Worm (Caenorhabditis elegans) whole organism, late embryonic: ENCODE measurements around the gene lec-5.

Experiments
- C38D4.7 ChIP-seq: fragments of 200-800 bp; sonication (Bioruptor generic); optimal IDR thresholded peaks from 2 replicates; lab custom pipeline; 2018; ENCODE audit warnings: mild to moderate bottlenecking, missing genetic modification characterization, moderate library complexity, missing compliant biosample characterization
- K09A11.1 ChIP-seq: sonication (generic microtip); optimal IDR thresholded peaks from 2 replicates; lab custom pipeline; 2017; ENCODE audit warnings: antibody characterized with exemption, mild to moderate bottlenecking, missing genetic modification characterization, missing compliant biosample characterization; ENCODE audit not compliant: insufficient read depth
- T23F11.4 ChIP-seq: fragments of 200-800 bp; sonication (Bioruptor generic); optimal IDR thresholded peaks from 2 replicates; lab custom pipeline; 2018; ENCODE audit warnings: mild to moderate bottlenecking, missing genetic modification characterization, missing compliant biosample characterization
- Y22D7AL.16 ChIP-seq: sonication (generic microtip); optimal IDR thresholded peaks from 2 replicates; lab custom pipeline; 2016; ENCODE audit warnings: missing genetic modification characterization, missing compliant biosample characterization
- ahr-1 ChIP-seq: sonication (generic microtip); optimal IDR thresholded peaks from 2 replicates; lab custom pipeline; 2016; ENCODE audit warnings: missing genetic modification characterization, missing compliant biosample characterization
- ama-1 ChIP-seq: fragments of 150-350 bp; optimal IDR thresholded peaks from 2 replicates; lab custom pipeline; 2014
- ceh-14 ChIP-seq: sonication (generic microtip); optimal IDR thresholded peaks from 2 replicates; lab custom pipeline; 2016; ENCODE audit warnings: missing genotype, missing genetic modification characterization, missing compliant biosample characterization
- ceh-24 ChIP-seq: sonication (generic microtip); optimal IDR thresholded peaks from 2 replicates; lab custom pipeline; 2016; ENCODE audit warnings: mild to moderate bottlenecking, missing genetic modification characterization, missing compliant biosample characterization
- ceh-30 ChIP-seq: fragments of 150-350 bp; optimal IDR thresholded peaks from 2 replicates; lab custom pipeline; 2014; ENCODE audit warnings: missing biosample characterization, missing genetic modification characterization
- ceh-45 ChIP-seq: fragments of 200-800 bp; sonication (Bioruptor generic); IDR thresholded peaks from 2 replicates; pipeline ENCODE4 v1.3.6; 2022; ENCODE audit warnings: missing genetic modification reagents, missing genetic modification characterization, missing compliant biosample characterization
- ceh-48 ChIP-seq: sonication (generic microtip); optimal IDR thresholded peaks from 2 replicates; lab custom pipeline; 2016; ENCODE audit warnings: missing genetic modification characterization, inconsistent platforms, missing compliant biosample characterization
- che-1 ChIP-seq: sonication (generic microtip); optimal IDR thresholded peaks from 2 replicates; lab custom pipeline; 2016; ENCODE audit warnings: mild to moderate bottlenecking, missing genetic modification characterization, missing compliant biosample characterization
- ets-4 ChIP-seq: sonication (generic microtip); optimal IDR thresholded peaks from 2 replicates; lab custom pipeline; 2016; ENCODE audit warnings: missing genetic modification characterization, missing compliant biosample characterization
- eyg-1 ChIP-seq: sonication (generic microtip); optimal IDR thresholded peaks from 2 replicates; lab custom pipeline; 2016; ENCODE audit warnings: missing genotype, missing genetic modification characterization, missing compliant biosample characterization
- fax-1 ChIP-seq: sonication (generic microtip); optimal IDR thresholded peaks from 2 replicates; lab custom pipeline; 2016; ENCODE audit warnings: missing genotype, missing genetic modification characterization, missing compliant biosample characterization
- fkh-10 ChIP-seq: fragments of 150-350 bp; optimal IDR thresholded peaks from 2 replicates; lab custom pipeline; 2014; ENCODE audit warnings: missing biosample characterization, missing genetic modification reagents, missing genetic modification characterization
- fkh-6 ChIP-seq: sonication (generic microtip); optimal IDR thresholded peaks from 2 replicates; lab custom pipeline; 2016; ENCODE audit warnings: missing genetic modification characterization, missing compliant biosample characterization
- hlh-13 ChIP-seq: fragments of 200-800 bp; sonication (Bioruptor generic); optimal IDR thresholded peaks from 2 replicates; lab custom pipeline; 2018; ENCODE audit warnings: mild to moderate bottlenecking, missing genetic modification characterization, missing compliant biosample characterization
- hlh-15 ChIP-seq: sonication (generic microtip); optimal IDR thresholded peaks from 2 replicates; lab custom pipeline; 2016; ENCODE audit warnings: missing genetic modification characterization, missing compliant biosample characterization
- hlh-30 ChIP-seq: sonication (generic microtip); optimal IDR thresholded peaks from 2 replicates; lab custom pipeline; 2017; ENCODE audit warnings: antibody characterized with exemption, missing genetic modification characterization, missing compliant biosample characterization; ENCODE audit not compliant: insufficient read depth
- lin-11 ChIP-seq: fragments of 200-800 bp; sonication (Bioruptor generic); optimal IDR thresholded peaks from 2 replicates; lab custom pipeline; 2018; ENCODE audit warnings: mild to moderate bottlenecking, missing genetic modification characterization, missing compliant biosample characterization
- nhr-232 ChIP-seq: sonication (generic microtip); optimal IDR thresholded peaks from 2 replicates; lab custom pipeline; 2016; ENCODE audit warnings: missing genetic modification characterization, missing compliant biosample characterization
- npax-4 ChIP-seq: sonication (generic microtip); optimal IDR thresholded peaks from 2 replicates; lab custom pipeline; 2016; ENCODE audit warnings: missing genetic modification characterization, missing compliant biosample characterization
- odd-2 ChIP-seq: sonication (generic microtip); optimal IDR thresholded peaks from 2 replicates; lab custom pipeline; 2017; ENCODE audit warnings: antibody characterized with exemption, mild to moderate bottlenecking, missing genetic modification characterization, missing compliant biosample characterization
- pag-3 ChIP-seq: sonication (generic microtip); optimal IDR thresholded peaks from 2 replicates; lab custom pipeline; 2016; ENCODE audit warnings: missing compliant biosample characterization, missing genetic modification characterization, borderline replicate concordance
- pat-9 ChIP-seq: fragments of 200-800 bp; sonication (Bioruptor generic); optimal IDR thresholded peaks from 2 replicates; lab custom pipeline; 2018; ENCODE audit warnings: mild to moderate bottlenecking, missing genetic modification characterization, moderate library complexity, missing compliant biosample characterization
- pha-2 ChIP-seq: sonication (generic microtip); optimal IDR thresholded peaks from 2 replicates; lab custom pipeline; 2017; ENCODE audit warnings: mild to moderate bottlenecking, missing genetic modification characterization, missing compliant biosample characterization
- pha-4 ChIP-seq: fragments of 150-350 bp; optimal IDR thresholded peaks from 2 replicates; lab custom pipeline; 2018; ENCODE audit warnings: missing biosample characterization, missing genetic modification reagents, missing genetic modification characterization
- pqm-1 ChIP-seq: sonication (generic microtip); optimal IDR thresholded peaks from 2 replicates; lab custom pipeline; 2016; ENCODE audit warnings: missing genetic modification characterization, missing compliant biosample characterization
- pros-1 ChIP-seq: fragments of 150-350 bp; optimal IDR thresholded peaks from 2 replicates; lab custom pipeline; 2014; ENCODE audit warnings: missing biosample characterization, missing genetic modification reagents, missing genetic modification characterization
- rnt-1 ChIP-seq: sonication (generic microtip); optimal IDR thresholded peaks from 2 replicates; lab custom pipeline; 2016; ENCODE audit warnings: missing genetic modification characterization, missing compliant biosample characterization
- sox-2 ChIP-seq: fragments of 200-800 bp; sonication (Bioruptor generic); IDR thresholded peaks from 2 replicates; pipeline ENCODE4 v1.3.6; 2022; ENCODE audit warnings: missing genetic modification reagents, missing genetic modification characterization, missing compliant biosample characterization
- syd-9 ChIP-seq: sonication (generic microtip); optimal IDR thresholded peaks from 2 replicates; lab custom pipeline; 2016; ENCODE audit warnings: mild to moderate bottlenecking, missing genetic modification characterization, moderate library complexity, missing compliant biosample characterization
- tbx-2 ChIP-seq: sonication (generic microtip); optimal IDR thresholded peaks from 2 replicates; lab custom pipeline; 2016; ENCODE audit warnings: missing genetic modification characterization, missing compliant biosample characterization
- unc-3 ChIP-seq, 2 experiments: fragments of 200-800 bp in 1 of 2; sonication (Bioruptor generic) in 1 of 2; sonication (generic microtip) in 1 of 2; conservative IDR thresholded peaks in 1 of 2; optimal IDR thresholded peaks in 1 of 2; 2 replicates each; pipeline versions ENCODE4 v1.3.6 to Lab custom; 2016 to 2022; ENCODE audit warnings: missing compliant biosample characterization in 2 of 2, missing genetic modification characterization in 2 of 2, missing genetic modification reagents in 1 of 2
- unc-55 ChIP-seq: sonication (generic microtip); optimal IDR thresholded peaks from 2 replicates; lab custom pipeline; 2017; ENCODE audit warnings: missing biosample characterization, missing genetic modification reagents, missing genetic modification characterization
- zip-5 ChIP-seq: sonication (generic microtip); optimal IDR thresholded peaks from 2 replicates; lab custom pipeline; 2016; ENCODE audit warnings: missing genetic modification characterization, missing compliant biosample characterization

lec-5 gene

DNA sequence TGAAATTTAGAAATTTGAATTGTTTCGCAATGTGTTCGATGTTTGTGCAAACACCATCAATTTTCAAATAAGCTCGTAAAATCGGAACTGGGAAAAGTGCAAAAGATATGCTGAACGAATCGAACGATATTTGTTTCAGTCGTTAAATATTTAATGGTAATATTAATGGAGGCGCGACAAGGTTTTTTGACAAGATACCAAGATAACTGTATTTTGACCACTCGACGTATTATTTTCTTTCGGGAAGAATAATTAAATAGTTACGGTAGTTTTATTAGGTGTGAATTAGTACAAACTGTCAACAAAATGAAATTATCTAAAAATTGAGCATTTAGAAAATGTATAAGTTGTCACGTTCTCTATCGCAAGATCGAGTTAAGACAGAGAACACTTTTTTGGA is 36.6 kb downstream of the lec-5 start:
- no peak for TF ChIP-seq lin-11 (tag; lab: Kevin White, UChicago)
- no peak for TF ChIP-seq che-1
- no peak for TF ChIP-seq hlh-13
- no peak for TF ChIP-seq pros-1
- TF ChIP-seq Y22D7AL.16 (tag; lab: Kevin White, UChicago), result no peak
- TF ChIP-seq ceh-14 (tag; lab: Kevin White, UChicago), result no peak
- TF ChIP-seq fkh-10 (GFP tag; lab: Kevin White, UChicago), result no peak
- no peak for TF ChIP-seq syd-9

DNA sequence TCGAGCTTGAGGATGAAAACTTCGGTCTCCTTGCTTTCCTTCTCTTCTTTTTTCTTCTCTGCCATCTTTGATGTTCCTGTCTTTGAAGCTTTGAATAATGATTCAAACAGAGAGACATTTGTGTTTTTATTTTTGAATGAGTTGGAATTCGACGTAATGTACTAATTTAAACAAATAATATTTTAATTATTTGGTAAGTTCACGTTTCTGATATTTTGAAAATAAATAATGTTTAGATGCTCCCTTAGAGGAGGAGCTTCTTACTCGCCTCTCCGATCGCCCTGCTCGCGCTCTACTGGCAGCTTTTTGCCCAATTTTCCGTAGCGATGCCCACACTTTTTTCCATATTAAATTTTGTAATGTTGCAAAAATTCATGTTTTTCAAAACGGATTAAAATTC is 39.8 kb downstream of the lec-5 start, which contains the start of the genes K05F1.9 and K05F1.1:
Gene K05F1.9 (minus strand): TSS at position 101 of the 400 bp plus-strand sequence.
Gene K05F1.1 (plus strand): TSS at position 308 of the 400 bp plus-strand sequence.
- TF ChIP-seq ets-4 (tag; lab: Kevin White, UChicago), result no peak
- no peak for TF ChIP-seq che-1

DNA sequence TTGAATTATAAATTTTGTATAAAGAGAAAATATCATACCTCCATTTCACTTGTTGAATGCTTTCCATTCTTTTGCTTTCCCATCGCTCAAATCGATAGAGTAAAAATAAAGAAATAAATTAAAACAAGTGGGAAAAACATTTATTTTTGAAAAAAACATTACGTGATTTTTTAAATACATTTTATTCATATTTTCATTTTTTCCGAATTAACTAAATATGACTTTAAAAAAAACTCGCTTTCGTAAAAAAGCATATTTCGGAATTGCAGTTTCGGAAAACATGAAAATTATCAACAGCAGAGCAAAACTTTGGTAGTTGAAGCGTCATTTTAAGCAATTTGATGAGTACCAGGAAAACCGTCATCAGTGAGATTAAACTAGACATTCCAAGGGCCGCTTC is 41.4 kb downstream of the lec-5 start, which contains the start of gene K05F1.8:
Gene K05F1.8 (minus strand): TSS at position 101 of the 400 bp plus-strand sequence.
- no peak for TF ChIP-seq ahr-1 (tag; lab: Kevin White, UChicago)
- no peak for TF ChIP-seq ceh-45 (GFP tag; lab: Robert Waterston, UW)
- no peak for TF ChIP-seq pha-4 (tag; lab: Kevin White, UChicago)
- no peak for TF ChIP-seq Y22D7AL.16 (tag; lab: Kevin White, UChicago)
- no peak for TF ChIP-seq rnt-1 (tag; lab: Kevin White, UChicago)
- TF ChIP-seq K09A11.1 (tag; lab: Kevin White, UChicago), result no peak
- TF ChIP-seq nhr-232, result no peak
- no peak for TF ChIP-seq pag-3
- no peak for TF ChIP-seq zip-5
- TF ChIP-seq T23F11.4 (GFP tag; lab: Kevin White, UChicago), result no peak
- TF ChIP-seq ama-1 (lab: Kevin White, UChicago), result no peak
- no peak for TF ChIP-seq unc-55 (GFP tag; lab: Kevin White, UChicago)
- no peak for TF ChIP-seq odd-2 (tag; lab: Kevin White, UChicago)
- no peak for TF ChIP-seq hlh-15 (tag; lab: Kevin White, UChicago)
- no peak for TF ChIP-seq unc-3 (GFP tag; conservative IDR thresholded peaks at IDR 0.05; lab: Robert Waterston, UW)
- TF ChIP-seq unc-3 (tag; optimal IDR thresholded peaks at IDR 0.05; lab: Kevin White, UChicago), result no peak
- TF ChIP-seq fkh-6 (tag; lab: Kevin White, UChicago), result no peak
- no peak for TF ChIP-seq ceh-24 (tag; lab: Kevin White, UChicago)
- no peak for TF ChIP-seq hlh-30 (tag; lab: Kevin White, UChicago)

DNA sequence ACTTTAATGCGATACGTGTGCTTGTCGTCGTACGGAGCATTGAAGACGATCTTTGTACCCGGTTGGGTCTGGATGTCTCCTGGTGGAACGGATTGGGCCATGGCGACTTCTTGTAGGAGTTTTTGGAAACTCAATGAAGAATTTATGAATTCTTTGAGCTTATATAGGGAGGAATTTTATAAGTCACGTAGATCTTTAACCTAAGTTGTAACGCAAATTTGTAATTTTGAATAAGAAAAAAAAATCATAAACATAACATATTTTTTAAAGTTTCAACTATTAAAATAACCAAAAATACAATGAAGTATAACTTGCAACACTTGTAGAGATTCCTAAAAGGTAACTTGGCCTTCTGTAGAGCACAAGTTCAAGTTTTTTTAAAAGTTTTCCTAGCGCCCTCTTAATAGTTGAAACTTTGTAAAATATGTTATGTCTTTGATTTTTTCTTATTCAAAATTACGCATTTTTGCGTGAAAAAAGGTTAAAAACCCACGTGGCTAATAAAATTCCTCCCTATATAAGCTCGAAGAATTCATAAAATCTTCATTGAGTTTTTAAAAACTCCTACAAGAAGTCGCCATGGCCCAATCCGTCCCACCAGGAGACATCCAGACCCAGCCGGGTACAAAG is 43.4 kb downstream of the lec-5 start, which contains the start of the genes msp-63 and msp-142:
Gene msp-63 (minus strand): TSS at position 101 of the 630 bp plus-strand sequence.
Gene msp-142 (plus strand): TSS at position 580 of the 630 bp plus-strand sequence.
- no peak for TF ChIP-seq pat-9 (tag; lab: Kevin White, UChicago)
- TF ChIP-seq C38D4.7, result no peak
- no peak for TF ChIP-seq sox-2 (GFP tag; lab: Robert Waterston, UW)

DNA sequence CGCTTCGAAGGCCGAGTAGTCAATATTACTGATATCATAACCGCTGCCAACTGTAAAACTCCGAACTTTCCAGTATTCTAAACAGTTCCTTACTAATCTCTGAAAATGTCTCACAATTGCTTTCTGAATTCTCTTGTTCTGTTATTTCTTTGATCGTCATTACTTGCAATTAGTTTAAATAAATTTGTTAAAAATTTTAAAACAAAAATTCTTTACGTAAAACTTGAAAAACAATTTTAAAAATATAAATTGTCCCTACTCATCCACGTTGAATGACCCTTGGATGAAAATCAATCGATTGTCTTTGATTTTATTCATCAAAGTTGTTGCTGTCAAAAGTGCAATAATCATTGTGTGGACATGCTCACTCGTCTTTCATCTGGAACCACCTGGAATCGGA is 46.7 kb downstream of the lec-5 start, which contains the start of gene acdh-8:
Gene acdh-8 (plus strand): TSS at position 301 of the 400 bp plus-strand sequence.
- TF ChIP-seq hlh-15 (tag; lab: Kevin White, UChicago) (no peak), K09A11.1 (tag; lab: Kevin White, UChicago) (no peak), npax-4 (tag; lab: Kevin White, UChicago) (no peak), Y22D7AL.16 (tag; lab: Kevin White, UChicago) (no peak), hlh-13 (no peak)

DNA sequence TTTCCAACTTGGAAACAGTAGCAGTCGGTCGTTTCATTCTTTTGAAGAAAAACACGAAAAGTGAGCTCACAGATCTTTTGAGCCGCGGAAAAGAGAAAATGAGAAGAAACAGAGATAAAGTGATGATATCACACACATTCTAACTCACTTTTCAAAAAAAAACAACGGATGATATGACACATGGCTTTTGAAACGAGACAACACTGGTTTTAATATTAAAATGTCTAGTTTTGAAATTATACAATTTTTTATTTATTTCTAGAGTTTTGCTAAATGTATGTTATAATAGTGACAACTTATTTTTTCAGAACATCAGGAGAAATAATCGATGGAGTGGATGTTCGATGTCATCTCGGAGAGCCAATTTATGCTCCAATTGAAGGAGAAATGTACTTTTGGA is 48.4 kb downstream of the lec-5 start, which contains the start of gene K05F1.14:
Gene K05F1.14 (minus strand): TSS at position 101 of the 400 bp plus-strand sequence.
- TF ChIP-seq hlh-15 (tag; lab: Kevin White, UChicago) (no peak), fax-1 (tag; lab: Kevin White, UChicago) (no peak), pha-2 (tag; lab: Kevin White, UChicago) (no peak), pqm-1 (tag; lab: Kevin White, UChicago) (no peak), eyg-1 (tag; lab: Kevin White, UChicago) (no peak), ceh-30 (tag; lab: Kevin White, UChicago) (no peak), tbx-2 (no peak), ceh-48 (tag; lab: Kevin White, UChicago) (no peak), unc-3 (GFP tag; conservative IDR thresholded peaks at IDR 0.05; lab: Robert Waterston, UW) (no peak), unc-3 (tag; optimal IDR thresholded peaks at IDR 0.05; lab: Kevin White, UChicago) (no peak), zip-5 (no peak)
